Fruit fly (Drosophila melanogaster): ENCODE data around the gene Acp29AB.

- no peak for TF ChIP-seq CG13204 (GFP tag; optimal IDR thresholded peaks at IDR 0.05)
- no peak for TF ChIP-seq CG10348 (GFP tag; IDR thresholded peaks at IDR 0.05)
- no peak for TF ChIP-seq CG34367 (tag; optimal IDR thresholded peaks at IDR 0.05)
- no peak for TF ChIP-seq CG4496 (GFP tag; IDR thresholded peaks at IDR 0.05)
- no peak for TF ChIP-seq CG9948 (tag; optimal IDR thresholded peaks at IDR 0.05)
- TF ChIP-seq EcR (GFP tag; optimal IDR thresholded peaks at IDR 0.05): no peak
- TF ChIP-seq Pif1A (GFP tag; optimal IDR thresholded peaks at IDR 0.05): no peak
Observed at dm6 chr2L:8344536-8344935, 48.5 kb downstream of the Acp29AB start.

Data from whole organism, pupa.